Fruit fly (Drosophila melanogaster) whole organism, prepupa: ENCODE results near the gene Dsor1.

Source experiments
- Blimp-1 ChIP-seq: fragments of 200-800 bp; sonication (Bioruptor generic); optimal IDR thresholded peaks from 3 replicates; lab custom pipeline; 2017; ENCODE audit warnings: missing biosample characterization, missing genetic modification characterization, mild to moderate bottlenecking, moderate library complexity, missing genetic modification reagents
- CG11294 ChIP-seq: fragments of 200-800 bp; sonication (Bioruptor generic); IDR thresholded peaks from 2 replicates; pipeline ENCODE4 v1.3.6; 2022; ENCODE audit warnings: missing biosample characterization, missing genetic modification characterization
- CG11762 ChIP-seq: fragments of 200-800 bp; sonication (Bioruptor generic); optimal IDR thresholded peaks from 3 replicates; lab custom pipeline; 2016; ENCODE audit warnings: missing biosample characterization, missing genetic modification characterization; ENCODE audit not compliant: insufficient read depth
- CG11902 ChIP-seq: fragments of 200-800 bp; sonication (Bioruptor generic); optimal IDR thresholded peaks from 3 replicates; lab custom pipeline; 2016; ENCODE audit warnings: missing biosample characterization, missing genetic modification characterization
- CG15336 ChIP-seq: fragments of 200-800 bp; sonication (Bioruptor generic); IDR thresholded peaks from 2 replicates; pipeline ENCODE4 v1.3.6; 2022; ENCODE audit warnings: missing biosample characterization, missing genetic modification characterization
- CG1621 ChIP-seq: fragments of 200-800 bp; sonication (Bioruptor generic); optimal IDR thresholded peaks from 3 replicates; lab custom pipeline; 2018; ENCODE audit warnings: missing biosample characterization, mild to moderate bottlenecking, missing genetic modification characterization
- CG16779 ChIP-seq: fragments of 200-800 bp; sonication (Bioruptor generic); optimal IDR thresholded peaks from 3 replicates; lab custom pipeline; 2017; ENCODE audit warnings: missing biosample characterization, mild to moderate bottlenecking, missing genetic modification characterization
- CG3032 ChIP-seq: fragments of 200-800 bp; optimal IDR thresholded peaks from 2 replicates; lab custom pipeline; 2019; ENCODE audit warnings: missing biosample characterization, mild to moderate bottlenecking, missing genetic modification characterization, moderate library complexity
- CG31627 ChIP-seq: fragments of 200-800 bp; sonication (Bioruptor generic); optimal IDR thresholded peaks from 3 replicates; lab custom pipeline; 2016; ENCODE audit warnings: missing biosample characterization, missing genetic modification characterization
- CG32006 ChIP-seq: fragments of 200-800 bp; sonication (Bioruptor generic); optimal IDR thresholded peaks from 3 replicates; lab custom pipeline; 2017; ENCODE audit warnings: missing biosample characterization, mild to moderate bottlenecking, missing genetic modification characterization
- CG34406 ChIP-seq: fragments of 200-800 bp; sonication (Bioruptor generic); optimal IDR thresholded peaks from 3 replicates; lab custom pipeline; 2016; ENCODE audit warnings: missing biosample characterization, missing genetic modification characterization
- CG3919 ChIP-seq: fragments of 200-800 bp; sonication (Bioruptor generic); optimal IDR thresholded peaks from 3 replicates; lab custom pipeline; 2016; ENCODE audit warnings: missing biosample characterization, missing genetic modification characterization
- CG4318 ChIP-seq: fragments of 200-800 bp; sonication (Bioruptor generic); optimal IDR thresholded peaks from 3 replicates; lab custom pipeline; 2017; ENCODE audit warnings: missing biosample characterization, mild to moderate bottlenecking, missing genetic modification characterization
- CG6163 ChIP-seq: fragments of 200-800 bp; sonication (Bioruptor generic); IDR thresholded peaks from 3 replicates; pipeline ENCODE4 v1.3.6; 2022; ENCODE audit warnings: missing biosample characterization, missing genetic modification characterization
- CG6792 ChIP-seq: fragments of 200-800 bp; sonication (Bioruptor generic); optimal IDR thresholded peaks from 3 replicates; lab custom pipeline; 2016; ENCODE audit warnings: missing biosample characterization, missing genetic modification characterization
- CG6808 ChIP-seq: fragments of 200-800 bp; sonication (Bioruptor generic); optimal IDR thresholded peaks from 3 replicates; lab custom pipeline; 2017; ENCODE audit warnings: missing biosample characterization, missing genetic modification characterization, mild to moderate bottlenecking, moderate library complexity, missing genetic modification reagents
- CG6854 ChIP-seq: fragments of 200-800 bp; sonication (Bioruptor generic); optimal IDR thresholded peaks from 2 replicates; lab custom pipeline; 2017; ENCODE audit warnings: missing biosample characterization, mild to moderate bottlenecking, missing genetic modification characterization
- CG8119 ChIP-seq: fragments of 200-800 bp; sonication (Bioruptor generic); IDR thresholded peaks from 3 replicates; pipeline ENCODE4 v1.3.6; 2022; ENCODE audit warnings: missing biosample characterization, missing genetic modification characterization
- CG8319 ChIP-seq: fragments of 200-800 bp; sonication (Bioruptor generic); optimal IDR thresholded peaks from 3 replicates; lab custom pipeline; 2016; ENCODE audit warnings: missing biosample characterization, missing genetic modification characterization
- CG8632 ChIP-seq: fragments of 200-800 bp; sonication (Bioruptor generic); optimal IDR thresholded peaks from 3 replicates; lab custom pipeline; 2016; ENCODE audit warnings: missing biosample characterization, missing genetic modification characterization
- CG9139 ChIP-seq: fragments of 200-800 bp; sonication (Bioruptor generic); optimal IDR thresholded peaks from 3 replicates; lab custom pipeline; 2017; ENCODE audit warnings: missing biosample characterization, mild to moderate bottlenecking, missing genetic modification characterization
- Eip75B ChIP-seq: fragments of 200-800 bp; sonication (Bioruptor generic); optimal IDR thresholded peaks from 3 replicates; lab custom pipeline; 2016; ENCODE audit warnings: missing biosample characterization, missing genetic modification characterization
- Eip78C ChIP-seq: fragments of 200-800 bp; sonication (Bioruptor generic); peaks from one replicate; lab custom pipeline; 2016; ENCODE audit warnings: missing biosample characterization, missing genetic modification characterization
- Ets21C ChIP-seq: fragments of 200-800 bp; sonication (Bioruptor generic); optimal IDR thresholded peaks from 3 replicates; lab custom pipeline; 2016; ENCODE audit warnings: missing biosample characterization, missing genetic modification characterization
- Hr38 ChIP-seq: sonication (Bioruptor generic); optimal IDR thresholded peaks from 2 replicates; lab custom pipeline; 2016; ENCODE audit warnings: missing biosample characterization, missing genetic modification characterization
- Hr39 ChIP-seq: fragments of 200-800 bp; sonication (Bioruptor generic); optimal IDR thresholded peaks from 2 replicates; lab custom pipeline; 2016; ENCODE audit warnings: missing biosample characterization, missing genetic modification characterization
- Hr4 ChIP-seq: fragments of 200-800 bp; sonication (Bioruptor generic); optimal IDR thresholded peaks from 3 replicates; lab custom pipeline; 2016; ENCODE audit warnings: missing biosample characterization, missing genetic modification characterization
- Lpt ChIP-seq: fragments of 200-800 bp; sonication (Bioruptor generic); optimal IDR thresholded peaks from 3 replicates; lab custom pipeline; 2016; ENCODE audit warnings: missing biosample characterization, missing genetic modification characterization
- Met ChIP-seq: fragments of 200-800 bp; sonication (Bioruptor generic); optimal IDR thresholded peaks from 3 replicates; lab custom pipeline; 2016; ENCODE audit warnings: missing biosample characterization, missing genetic modification characterization
- OdsH ChIP-seq: fragments of 200-800 bp; sonication (Bioruptor generic); optimal IDR thresholded peaks from 3 replicates; lab custom pipeline; 2016; ENCODE audit warnings: missing biosample characterization, missing genetic modification characterization
- Smox ChIP-seq: fragments of 200-800 bp; sonication (Bioruptor generic); optimal IDR thresholded peaks from 3 replicates; lab custom pipeline; 2016; ENCODE audit warnings: missing biosample characterization, missing genetic modification characterization
- Sox102F ChIP-seq: fragments of 200-800 bp; sonication (Bioruptor generic); optimal IDR thresholded peaks from 2 replicates; lab custom pipeline; 2016; ENCODE audit warnings: missing biosample characterization, mild to moderate bottlenecking, missing genetic modification characterization
- Sox14 ChIP-seq: fragments of 200-800 bp; sonication (Bioruptor generic); optimal IDR thresholded peaks from 3 replicates; lab custom pipeline; 2016; ENCODE audit warnings: missing biosample characterization, missing genetic modification characterization
- Sox15 ChIP-seq: fragments of 200-800 bp; sonication (Bioruptor generic); optimal IDR thresholded peaks from 3 replicates; lab custom pipeline; 2016; ENCODE audit warnings: missing biosample characterization, missing genetic modification characterization
- achi ChIP-seq: fragments of 200-800 bp; sonication (Bioruptor generic); optimal IDR thresholded peaks from 3 replicates; lab custom pipeline; 2016; ENCODE audit warnings: missing biosample characterization, missing genetic modification characterization
- cyc ChIP-seq: fragments of 200-800 bp; sonication (Bioruptor generic); optimal IDR thresholded peaks from 3 replicates; lab custom pipeline; 2016; ENCODE audit warnings: missing biosample characterization, missing genetic modification characterization
- dsx ChIP-seq: fragments of 200-800 bp; optimal IDR thresholded peaks from 3 replicates; lab custom pipeline; 2019; ENCODE audit warnings: missing biosample characterization, mild to moderate bottlenecking, missing genetic modification characterization, moderate library complexity; ENCODE audit not compliant: poor library complexity, severe bottlenecking
- eg ChIP-seq: fragments of 200-800 bp; sonication (Bioruptor generic); IDR thresholded peaks from 3 replicates; pipeline ENCODE4 v1.3.6; 2022; ENCODE audit warnings: missing biosample characterization, missing genetic modification characterization
- esn ChIP-seq: fragments of 200-800 bp; sonication (Bioruptor generic); optimal IDR thresholded peaks from 2 replicates; lab custom pipeline; 2016; ENCODE audit warnings: missing biosample characterization, mild to moderate bottlenecking, missing genetic modification characterization, moderate library complexity
- lz ChIP-seq: fragments of 200-800 bp; sonication (Bioruptor generic); optimal IDR thresholded peaks from 3 replicates; lab custom pipeline; 2016; ENCODE audit warnings: missing biosample characterization, missing genetic modification characterization
- pdm3 ChIP-seq: fragments of 200-800 bp; sonication (Bioruptor generic); optimal IDR thresholded peaks from 3 replicates; lab custom pipeline; 2016; ENCODE audit warnings: missing biosample characterization, missing genetic modification characterization
- salr ChIP-seq, 2 experiments: fragments of 200-800 bp; sonication (Bioruptor generic); optimal IDR thresholded peaks; 3 replicates each; lab custom pipeline; 2016 to 2018; ENCODE audit warnings: missing biosample characterization in 2 of 2, missing genetic modification characterization in 2 of 2, mild to moderate bottlenecking in 1 of 2
- ss ChIP-seq, 2 experiments: fragments of 200-800 bp; sonication (Bioruptor generic); optimal IDR thresholded peaks; 2 replicates in 1 of 2; 3 replicates in 1 of 2; lab custom pipeline; 2017 to 2018; ENCODE audit warnings: mild to moderate bottlenecking in 2 of 2, missing biosample characterization in 2 of 2, missing genetic modification characterization in 2 of 2, moderate library complexity in 1 of 2
- svp ChIP-seq: fragments of 200-800 bp; sonication (Bioruptor generic); peaks from one replicate; lab custom pipeline; 2016; ENCODE audit warnings: missing biosample characterization, missing genetic modification characterization
- topi ChIP-seq: fragments of 200-800 bp; sonication (Bioruptor generic); optimal IDR thresholded peaks from 3 replicates; lab custom pipeline; 2016; ENCODE audit warnings: missing biosample characterization, missing genetic modification characterization
- vri ChIP-seq: fragments of 200-800 bp; sonication (Bioruptor generic); optimal IDR thresholded peaks from 3 replicates; lab custom pipeline; 2016; ENCODE audit warnings: missing biosample characterization, mild to moderate bottlenecking, missing genetic modification characterization

Gene Dsor1

DNA sequence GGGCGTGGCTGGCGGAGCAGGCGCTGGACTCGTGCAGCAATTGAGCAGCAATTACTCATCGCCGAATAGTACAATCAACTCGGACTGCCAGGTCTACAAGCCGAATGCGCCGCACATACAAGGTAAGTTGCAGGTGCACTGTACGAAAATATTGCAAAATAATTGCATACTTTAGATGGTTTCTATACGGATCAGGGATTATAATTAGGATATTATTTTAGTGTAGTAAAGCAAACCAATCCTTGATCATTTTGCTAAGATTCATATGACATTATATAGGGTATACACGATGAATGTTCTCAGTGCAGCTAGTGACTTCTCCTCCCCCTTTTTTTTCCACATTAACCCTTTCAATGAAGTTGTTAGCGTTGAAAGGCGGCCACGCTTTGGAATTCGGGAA, 48.4 kb downstream of the Dsor1 start (continued):
- no peak for TF ChIP-seq CG16779
- no peak for TF ChIP-seq Eip75B (GFP tag; lab: Kevin White, UChicago)
- no peak for TF ChIP-seq cyc (GFP tag; lab: Kevin White, UChicago)
- TF ChIP-seq CG3919 (GFP tag; lab: Kevin White, UChicago) = peak; percentile 3
- TF ChIP-seq pdm3 (GFP tag; lab: Kevin White, UChicago) = peak; percentile 20

- TF ChIP-seq achi (GFP tag; lab: Kevin White, UChicago) (no peak), Sox15 (GFP tag; lab: Kevin White, UChicago) (no peak), Lpt (GFP tag; lab: Kevin White, UChicago) (no peak), ss (GFP tag; optimal IDR thresholded peaks at IDR 0.05; lab: Kevin White, UChicago) (no peak), CG3032 (tag; lab: Kevin White, UChicago) (no peak), vri (GFP tag; lab: Kevin White, UChicago) (no peak), Hr4 (GFP tag; lab: Kevin White, UChicago) (no peak), Eip75B (GFP tag; lab: Kevin White, UChicago) (no peak), CG15336 (GFP tag; lab: Robert Waterston, UW) (no peak), Met (GFP tag; lab: Kevin White, UChicago) (no peak), CG6808 (no peak), OdsH (GFP tag; lab: Kevin White, UChicago) (no peak), esn (GFP tag; lab: Kevin White, UChicago) (no peak), Blimp-1 (GFP tag; lab: Kevin White, UChicago) (no peak), Hr38 (no peak), CG34406 (GFP tag; lab: Kevin White, UChicago) (no peak), CG9139 (GFP tag; lab: Kevin White, UChicago) (no peak), CG1621 (tag; lab: Kevin White, UChicago) (no peak), CG32006 (GFP tag; lab: Kevin White, UChicago) (no peak)
Observed at dm6 chrX:9296518-9296917, 49.4 kb downstream of the Dsor1 start.

DNA sequence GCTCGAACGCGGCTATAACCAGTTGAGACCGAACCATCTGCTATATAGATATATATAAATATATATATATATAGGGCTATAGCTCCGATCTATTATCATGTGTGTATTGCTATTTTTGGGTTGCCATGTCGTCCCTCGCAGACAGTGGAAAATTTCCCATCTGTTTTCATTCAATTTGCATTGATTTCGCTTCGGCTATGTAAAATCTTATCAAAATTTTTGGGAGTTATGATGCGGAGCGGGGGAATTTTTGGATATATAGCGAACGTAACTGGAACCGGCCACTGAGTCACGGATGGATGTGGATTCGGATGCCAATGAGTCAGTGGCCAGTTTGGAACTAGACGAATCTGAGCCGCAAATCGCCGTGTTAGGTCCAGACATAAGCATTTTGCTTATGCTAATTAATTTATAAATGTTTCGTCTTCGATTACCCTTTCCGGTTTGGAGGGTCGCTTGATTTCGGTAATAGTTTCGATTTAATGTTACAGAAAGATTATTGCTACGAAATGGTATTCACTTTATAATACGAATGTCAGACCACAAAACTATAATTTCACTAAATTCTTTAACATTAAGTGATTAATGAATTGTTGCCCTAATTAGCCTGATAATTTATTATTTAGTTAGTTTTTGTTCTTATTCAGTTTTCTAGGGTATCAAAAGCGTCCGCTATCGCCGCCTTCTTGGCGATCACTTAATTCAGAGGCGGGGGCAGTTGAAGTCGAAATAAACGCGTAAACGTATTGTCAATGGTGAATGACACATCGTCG, 50.7 kb downstream of the Dsor1 start:
- no peak for TF ChIP-seq pdm3 (GFP tag; lab: Kevin White, UChicago)
- no peak for TF ChIP-seq CG11902 (GFP tag; lab: Kevin White, UChicago)
- TF ChIP-seq esn (GFP tag; lab: Kevin White, UChicago) = peak; percentile 46
- no peak for TF ChIP-seq CG9139 (GFP tag; lab: Kevin White, UChicago)
- TF ChIP-seq CG4318 (GFP tag; lab: Kevin White, UChicago) = no peak
- peak; percentile 35 for TF ChIP-seq Smox (GFP tag; lab: Kevin White, UChicago)
- no peak for TF ChIP-seq CG6163 (GFP tag; lab: Robert Waterston, UW)
- no peak for TF ChIP-seq CG8319 (GFP tag; lab: Kevin White, UChicago)
- TF ChIP-seq Sox15 (GFP tag; lab: Kevin White, UChicago) = no peak
- TF ChIP-seq Met (GFP tag; lab: Kevin White, UChicago) = peak; percentile 18
- TF ChIP-seq Ets21C (GFP tag; lab: Kevin White, UChicago) = peak; percentile 5
- TF ChIP-seq cyc (GFP tag; lab: Kevin White, UChicago) = no peak
- TF ChIP-seq eg (GFP tag; lab: Robert Waterston, UW) = no peak
- TF ChIP-seq svp (GFP tag; lab: Kevin White, UChicago) = peak; percentile 14
- no peak for TF ChIP-seq CG8632 (GFP tag; lab: Kevin White, UChicago)
- TF ChIP-seq CG31627 (GFP tag; lab: Kevin White, UChicago) = peak; percentile 51
- TF ChIP-seq CG16779 = no peak
- no peak for TF ChIP-seq OdsH (GFP tag; lab: Kevin White, UChicago)
- no peak for TF ChIP-seq dsx
- peak; percentile 19 for TF ChIP-seq Sox14
- TF ChIP-seq CG11762 = no peak
- TF ChIP-seq topi (GFP tag; lab: Kevin White, UChicago) = peak; percentile 27
- TF ChIP-seq Eip78C (GFP tag; lab: Kevin White, UChicago) = peak; percentile 48
- no peak for TF ChIP-seq CG6854 (GFP tag; lab: Kevin White, UChicago)
- TF ChIP-seq Sox102F (GFP tag; lab: Kevin White, UChicago) = peak; percentile 36
- peak; percentile 18 for TF ChIP-seq Hr39 (GFP tag; lab: Kevin White, UChicago)
- no peak for TF ChIP-seq CG32006 (GFP tag; lab: Kevin White, UChicago)
- TF ChIP-seq CG6792 = no peak
- no peak for TF ChIP-seq CG11294 (GFP tag; lab: Robert Waterston, UW)
- peak; percentile 59 for TF ChIP-seq lz (GFP tag; lab: Kevin White, UChicago)
- no peak for TF ChIP-seq salr (GFP tag; optimal IDR thresholded peaks at IDR 0.05; lab: Kevin White, UChicago)
- TF ChIP-seq vri (GFP tag; lab: Kevin White, UChicago) = peak; percentile 10
- no peak for TF ChIP-seq CG8119 (GFP tag; lab: Robert Waterston, UW)
- TF ChIP-seq CG1621 (tag; lab: Kevin White, UChicago) = no peak
